Fruit fly (Drosophila melanogaster) Kc167 (cell line): Measurements from ENCODE around the gene dmrt93B.

Experiments used
- Sin3A ChIP-seq: fragments of >200 bp; optimal IDR thresholded peaks from 2 replicates; lab custom pipeline; 2018; ENCODE audit warnings: missing external identifiers
- insv ChIP-seq: fragments of >200 bp; optimal IDR thresholded peaks from 3 replicates; lab custom pipeline; 2018; ENCODE audit warnings: missing external identifiers
- psq ChIP-seq: fragments of >200 bp; optimal IDR thresholded peaks from 2 replicates; lab custom pipeline; 2017; ENCODE audit warnings: missing external identifiers

dm6 chr3R:21084979-21085378, 11.2 kb downstream of the dmrt93B start:
- no peak for TF ChIP-seq psq (lab: Kevin White, UChicago)
- TF ChIP-seq Sin3A, result no peak
- TF ChIP-seq insv (lab: Kevin White, UChicago), result no peak
